Fruit fly (Drosophila melanogaster) whole organism, wandering third instar larva: ENCODE data around the gene CG32137.
A peak's percentile ranks its signal among the peaks of the same experiment; 100 is the strongest.

Source experiments
- Abd-B ChIP-seq: fragments of >200 bp; optimal IDR thresholded peaks from 2 replicates; lab custom pipeline; 2017; ENCODE audit warnings: missing biosample characterization, missing genetic modification characterization
- CG32264 ChIP-seq: fragments of 200-800 bp; sonication (Bioruptor generic); optimal IDR thresholded peaks from 2 replicates; lab custom pipeline; 2016; ENCODE audit warnings: missing biosample characterization, missing genetic modification characterization
- CG9705 ChIP-seq: fragments of 200-800 bp; sonication (Bioruptor generic); optimal IDR thresholded peaks from 2 replicates; lab custom pipeline; 2018; ENCODE audit warnings: missing biosample characterization, mild to moderate bottlenecking, missing genetic modification characterization
- CrebA ChIP-seq: fragments of 200-800 bp; sonication (Bioruptor generic); optimal IDR thresholded peaks from 2 replicates; lab custom pipeline; 2016; ENCODE audit warnings: missing biosample characterization, mild to moderate bottlenecking, missing genetic modification characterization, borderline replicate concordance
- Dfd ChIP-seq: fragments of >200 bp; optimal IDR thresholded peaks from 2 replicates; lab custom pipeline; 2017; ENCODE audit warnings: missing biosample characterization, missing genetic modification characterization
- Dif ChIP-seq: fragments of 200-275, 200-300 bp; sonication (Bioruptor generic); optimal IDR thresholded peaks from 2 replicates; lab custom pipeline; 2018; ENCODE audit warnings: missing biosample characterization, missing genetic modification characterization; ENCODE audit not compliant: partially characterized antibody
- GATAd ChIP-seq: sonication (Bioruptor generic); optimal IDR thresholded peaks from 2 replicates; lab custom pipeline; 2016; ENCODE audit warnings: missing biosample characterization, missing genetic modification characterization
- HLH106 ChIP-seq: fragments of 200-800 bp; optimal IDR thresholded peaks from 3 replicates; lab custom pipeline; 2019; ENCODE audit warnings: missing biosample characterization, mild to moderate bottlenecking, missing genetic modification characterization, moderate library complexity
- Hnf4 ChIP-seq: fragments of 200-800 bp; sonication (Bioruptor generic); optimal IDR thresholded peaks from 2 replicates; lab custom pipeline; 2016; ENCODE audit warnings: missing biosample characterization, mild to moderate bottlenecking, missing genetic modification characterization
- Hr78 ChIP-seq: fragments of >200 bp; optimal IDR thresholded peaks from 2 replicates; lab custom pipeline; 2017; ENCODE audit warnings: missing biosample characterization, missing genetic modification characterization
- Hr83 ChIP-seq: fragments of 200-300 bp; sonication (Bioruptor generic); optimal IDR thresholded peaks from 2 replicates; lab custom pipeline; 2016; ENCODE audit warnings: missing biosample characterization, mild to moderate bottlenecking, missing genetic modification characterization, moderate library complexity; ENCODE audit not compliant: poor library complexity, severe bottlenecking
- Jra ChIP-seq: sonication (Bioruptor generic); optimal IDR thresholded peaks from 2 replicates; lab custom pipeline; 2016; ENCODE audit warnings: missing biosample characterization, missing genetic modification characterization
- Mio ChIP-seq: sonication (Bioruptor generic); optimal IDR thresholded peaks from 2 replicates; lab custom pipeline; 2016; ENCODE audit warnings: missing biosample characterization, missing genetic modification characterization
- Myc ChIP-seq: fragments of >200 bp; optimal IDR thresholded peaks from 2 replicates; lab custom pipeline; 2017
- N ChIP-seq: fragments of >200 bp; optimal IDR thresholded peaks from 2 replicates; lab custom pipeline; 2018; ENCODE audit warnings: missing biosample characterization, missing external identifiers, missing genetic modification characterization
- OdsH ChIP-seq: fragments of 200-800 bp; sonication (Bioruptor generic); optimal IDR thresholded peaks from 2 replicates; lab custom pipeline; 2016; ENCODE audit warnings: missing biosample characterization, mild to moderate bottlenecking, missing genetic modification characterization
- Rel ChIP-seq, 2 experiments: fragments of 200-800 bp; sonication (Bioruptor generic) in 1 of 2; optimal IDR thresholded peaks; 2 replicates in 1 of 2; 3 replicates in 1 of 2; lab custom pipeline; 2016 to 2019; ENCODE audit warnings: mild to moderate bottlenecking in 2 of 2, missing biosample characterization in 2 of 2, missing genetic modification characterization in 2 of 2, moderate library complexity in 1 of 2
- Sp1 ChIP-seq: fragments of 200-800 bp; sonication (Bioruptor generic); optimal IDR thresholded peaks from 3 replicates; lab custom pipeline; 2019; ENCODE audit warnings: missing biosample characterization, mild to moderate bottlenecking, missing genetic modification characterization, moderate library complexity
- Vsx2 ChIP-seq: fragments of 200-300, 225-300 bp; sonication (Bioruptor generic); optimal IDR thresholded peaks from 2 replicates; lab custom pipeline; 2018; ENCODE audit warnings: missing biosample characterization, missing genetic modification characterization; ENCODE audit not compliant: partially characterized antibody
- br ChIP-seq: fragments of 200-800 bp; sonication (Bioruptor generic); optimal IDR thresholded peaks from 2 replicates; lab custom pipeline; 2016; ENCODE audit warnings: missing biosample characterization, missing genetic modification characterization
- brk ChIP-seq: fragments of 200-800 bp; sonication (Bioruptor generic); optimal IDR thresholded peaks from 2 replicates; lab custom pipeline; 2016; ENCODE audit warnings: missing biosample characterization, mild to moderate bottlenecking, missing genetic modification characterization
- dl ChIP-seq, 2 experiments: fragments of 175-275, 200-275 bp in 1 of 2; fragments of 200-275 bp in 1 of 2; sonication (Bioruptor generic); optimal IDR thresholded peaks; lab custom pipeline; 2018; ENCODE audit warnings: mild to moderate bottlenecking in 2 of 2, missing biosample characterization in 2 of 2, missing genetic modification characterization in 2 of 2, moderate library complexity in 2 of 2; ENCODE audit not compliant: partially characterized antibody in 2 of 2, insufficient read depth in 1 of 2
- dmrt93B ChIP-seq: fragments of 200-800 bp; sonication (Bioruptor generic); optimal IDR thresholded peaks from 2 replicates; lab custom pipeline; 2018; ENCODE audit warnings: missing biosample characterization, mild to moderate bottlenecking, missing genetic modification characterization
- dsf ChIP-seq: sonication (Bioruptor generic); optimal IDR thresholded peaks from 2 replicates; lab custom pipeline; 2016; ENCODE audit warnings: missing biosample characterization, missing genetic modification characterization, borderline replicate concordance
- ey ChIP-seq: fragments of 200-800 bp; sonication (Bioruptor generic); optimal IDR thresholded peaks from 2 replicates; lab custom pipeline; 2016; ENCODE audit warnings: missing biosample characterization, missing genetic modification characterization
- foxo ChIP-seq, 2 experiments: fragments of 200-800 bp; sonication (Bioruptor generic); optimal IDR thresholded peaks; 2 replicates in 1 of 2; 3 replicates in 1 of 2; lab custom pipeline; 2016 to 2017; ENCODE audit warnings: missing biosample characterization in 2 of 2, missing genetic modification characterization in 2 of 2
- fru ChIP-seq: fragments of 200-800 bp; sonication (Bioruptor generic); optimal IDR thresholded peaks from 3 replicates; lab custom pipeline; 2016; ENCODE audit warnings: missing biosample characterization, mild to moderate bottlenecking, missing genetic modification characterization
- h ChIP-seq: fragments of 200-800 bp; sonication (Bioruptor generic); optimal IDR thresholded peaks from 3 replicates; lab custom pipeline; 2016; ENCODE audit warnings: missing biosample characterization, mild to moderate bottlenecking, missing genetic modification characterization
- jim ChIP-seq: fragments of 175-275, 200-325 bp; sonication (Bioruptor generic); optimal IDR thresholded peaks from 2 replicates; lab custom pipeline; 2016; ENCODE audit warnings: missing biosample characterization, mild to moderate bottlenecking, missing genetic modification characterization
- lola ChIP-seq: fragments of >200 bp; optimal IDR thresholded peaks from 2 replicates; lab custom pipeline; 2017; ENCODE audit warnings: missing biosample characterization, missing genetic modification characterization
- pan ChIP-seq: fragments of >200 bp; optimal IDR thresholded peaks from 2 replicates; lab custom pipeline; 2017
- psq ChIP-seq: fragments of 200-800 bp; sonication (Bioruptor generic); optimal IDR thresholded peaks from 3 replicates; lab custom pipeline; 2017; ENCODE audit warnings: missing biosample characterization, mild to moderate bottlenecking, missing genetic modification characterization, moderate library complexity
- rgr ChIP-seq: fragments of 200-800 bp; sonication (Bioruptor generic); optimal IDR thresholded peaks from 3 replicates; lab custom pipeline; 2016; ENCODE audit warnings: missing biosample characterization, mild to moderate bottlenecking, missing genetic modification characterization
- sage ChIP-seq: fragments of 200-800 bp; sonication (Bioruptor generic); optimal IDR thresholded peaks from 2 replicates; lab custom pipeline; 2016; ENCODE audit warnings: missing biosample characterization, mild to moderate bottlenecking, missing genetic modification characterization
- sv ChIP-seq: fragments of 200-800 bp; sonication (Bioruptor generic); optimal IDR thresholded peaks from 3 replicates; lab custom pipeline; 2016; ENCODE audit warnings: missing biosample characterization, missing genetic modification characterization
- tai ChIP-seq: sonication (Bioruptor generic); optimal IDR thresholded peaks from 2 replicates; lab custom pipeline; 2016; ENCODE audit warnings: missing biosample characterization, missing genetic modification characterization
- usp ChIP-seq: fragments of >200 bp; optimal IDR thresholded peaks from 2 replicates; lab custom pipeline; 2017; ENCODE audit warnings: missing biosample characterization, missing genetic modification characterization
- woc ChIP-seq: sonication (Bioruptor generic); optimal IDR thresholded peaks from 2 replicates; lab custom pipeline; 2016; ENCODE audit warnings: missing biosample characterization, mild to moderate bottlenecking, missing genetic modification characterization

Gene CG32137

DNA sequence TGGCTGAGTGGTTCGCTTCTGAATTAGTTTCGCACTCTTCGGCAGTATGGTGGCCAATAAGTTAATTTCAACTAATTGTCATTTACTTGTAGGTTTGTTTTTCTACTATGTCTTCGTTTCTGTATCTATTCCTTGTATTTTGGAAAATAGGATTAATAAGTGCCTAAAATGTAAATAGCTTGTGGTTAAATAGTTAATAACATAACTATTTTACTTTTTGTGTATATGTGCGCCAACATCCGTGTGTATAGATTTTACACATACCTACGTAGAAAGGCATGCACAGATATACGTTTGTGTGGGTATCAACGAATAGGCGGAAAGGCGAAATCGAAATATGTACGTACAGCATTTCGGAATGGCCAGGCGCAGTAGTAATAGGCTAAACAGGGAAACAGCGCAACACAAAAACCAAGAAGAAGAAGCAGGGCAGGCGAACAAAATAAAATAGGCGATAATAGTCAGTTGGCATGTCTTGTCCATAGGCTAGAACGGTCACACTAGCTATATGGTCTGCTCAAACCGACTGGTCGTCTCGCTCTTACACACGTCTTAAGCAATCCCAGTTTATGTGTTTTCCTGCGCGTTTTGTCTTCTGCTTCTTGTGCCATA, 63.6 kb downstream of the CG32137 start:
- TF ChIP-seq N (GFP tag; lab: Kevin White, UChicago) (no peak), Myc (lab: Kevin White, UChicago) (no peak), Jra (GFP tag; lab: Kevin White, UChicago) (peak; percentile 30), dmrt93B (no peak), foxo (GFP tag; optimal IDR thresholded peaks at IDR 0.05; lab: Kevin White, UChicago) (no peak), sv (GFP tag; lab: Kevin White, UChicago) (no peak), br (GFP tag; lab: Kevin White, UChicago) (peak; percentile 21), Sp1 (GFP tag; lab: Kevin White, UChicago) (no peak), woc (GFP tag; lab: Kevin White, UChicago) (no peak), Dfd (GFP tag; lab: Kevin White, UChicago) (no peak), Dif (GFP tag; lab: Kevin White, UChicago) (peak; percentile 32), OdsH (no peak), usp (GFP tag; lab: Kevin White, UChicago) (no peak), dl (GFP tag; optimal IDR thresholded peaks at IDR 0.05; lab: Kevin White, UChicago; ENCODE audit: insufficient read depth in 1 of 2, partially characterized antibody in 2 of 2) (no peak), pan (lab: Kevin White, UChicago) (no peak), psq (peak; percentile 100), CG32264 (no peak), tai (no peak), jim (GFP tag; lab: Kevin White, UChicago) (no peak), sage (GFP tag; lab: Kevin White, UChicago) (peak; percentile 28), dsf (GFP tag; lab: Kevin White, UChicago) (no peak), Rel (GFP tag; optimal IDR thresholded peaks at IDR 0.05; lab: Kevin White, UChicago) (no peak), Rel (tag; optimal IDR thresholded peaks at IDR 0.05; lab: Kevin White, UChicago) (peak; percentile 47), fru (GFP tag; lab: Kevin White, UChicago) (no peak), Hr83 (GFP tag; lab: Kevin White, UChicago) (no peak), ey (GFP tag; lab: Kevin White, UChicago) (no peak), CrebA (no peak), Mio (GFP tag; lab: Kevin White, UChicago) (no peak), h (GFP tag; lab: Kevin White, UChicago) (no peak), CG9705 (GFP tag; lab: Kevin White, UChicago) (no peak), Hr78 (GFP tag; lab: Kevin White, UChicago) (no peak), HLH106 (tag; lab: Kevin White, UChicago) (no peak), Abd-B (GFP tag; lab: Kevin White, UChicago) (no peak), brk (no peak), Hnf4 (no peak), rgr (GFP tag; lab: Kevin White, UChicago) (no peak), lola (GFP tag; lab: Kevin White, UChicago) (no peak), GATAd (no peak), Vsx2 (no peak)

DNA sequence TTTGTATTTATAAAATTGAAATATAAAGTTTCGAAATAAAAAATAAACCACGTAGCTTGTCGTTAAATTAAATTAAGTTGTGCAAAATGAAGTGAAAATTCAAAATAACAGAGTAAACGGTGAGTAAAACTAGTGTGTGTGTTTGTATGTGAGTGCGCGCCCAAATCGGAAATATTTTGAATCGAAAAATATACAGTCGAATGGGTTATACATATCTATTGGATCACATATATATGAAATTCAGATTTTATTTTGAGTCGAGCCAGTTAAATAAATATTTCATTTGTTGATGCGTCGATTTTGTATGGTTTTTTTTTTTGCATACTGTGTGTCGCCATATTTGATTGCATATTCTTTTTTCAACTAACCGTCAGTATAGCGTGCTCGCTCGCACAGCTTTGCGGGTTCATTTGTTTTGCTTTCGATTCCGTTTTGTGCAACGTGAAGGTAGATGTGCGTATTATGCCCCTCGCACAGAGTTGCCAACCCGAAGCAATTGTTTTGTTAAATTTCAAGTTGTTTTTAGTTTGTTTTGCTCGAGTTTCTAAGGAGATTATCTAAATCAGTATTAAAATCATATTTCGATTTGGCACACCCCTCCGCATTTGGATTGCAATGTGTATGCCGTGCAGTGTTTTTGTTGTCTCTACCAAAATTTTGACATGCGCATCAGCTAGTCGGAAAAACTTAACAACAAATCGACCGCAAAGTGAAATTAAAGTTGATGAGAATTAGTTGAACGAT, 64.4 kb downstream of the CG32137 start:
- TF ChIP-seq GATAd, result no peak
- TF ChIP-seq jim (GFP tag; lab: Kevin White, UChicago), result peak; percentile 74
- TF ChIP-seq Sp1 (GFP tag; lab: Kevin White, UChicago), result no peak
- no peak for TF ChIP-seq sv (GFP tag; lab: Kevin White, UChicago)
- no peak for TF ChIP-seq CG32264
- TF ChIP-seq CG9705 (GFP tag; lab: Kevin White, UChicago), result no peak
- TF ChIP-seq Jra (GFP tag; lab: Kevin White, UChicago), result no peak
- no peak for TF ChIP-seq lola (GFP tag; lab: Kevin White, UChicago)
- TF ChIP-seq OdsH, result no peak
- TF ChIP-seq Dfd (GFP tag; lab: Kevin White, UChicago), result no peak
- TF ChIP-seq woc (GFP tag; lab: Kevin White, UChicago), result no peak
- TF ChIP-seq usp (GFP tag; lab: Kevin White, UChicago), result no peak
- TF ChIP-seq dl (GFP tag; optimal IDR thresholded peaks at IDR 0.05; lab: Kevin White, UChicago; ENCODE audit: insufficient read depth in 1 of 2, partially characterized antibody in 2 of 2), result no peak
- no peak for TF ChIP-seq tai
- no peak for TF ChIP-seq Rel (GFP tag; optimal IDR thresholded peaks at IDR 0.05; lab: Kevin White, UChicago)
- TF ChIP-seq Rel (tag; optimal IDR thresholded peaks at IDR 0.05; lab: Kevin White, UChicago), result peak; percentile 4
- TF ChIP-seq fru (GFP tag; lab: Kevin White, UChicago), result peak; percentile 28
- TF ChIP-seq, all 38 proteins: peak for 3
